Worm (Caenorhabditis elegans): ENCODE results near the gene F01D5.8.

ce11 chrII:13977701-13978100, 32.8 kb upstream of the F01D5.8 start:
- TF ChIP-seq nhr-237 (tag; optimal IDR thresholded peaks at IDR 0.05) (no peak), ztf-11 (tag; optimal IDR thresholded peaks at IDR 0.05) (no peak), pha-4 (tag; optimal IDR thresholded peaks at IDR 0.05) (no peak), nhr-28 (tag; optimal IDR thresholded peaks at IDR 0.05) (no peak), snpc-4 (tag; optimal IDR thresholded peaks at IDR 0.05) (no peak), ces-1 (GFP tag; optimal IDR thresholded peaks at IDR 0.05) (no peak), unc-39 (tag; optimal IDR thresholded peaks at IDR 0.05) (no peak), zip-8 (tag; optimal IDR thresholded peaks at IDR 0.05) (no peak), tbx-8 (GFP tag; optimal IDR thresholded peaks at IDR 0.05) (no peak), unc-62 (GFP tag; optimal IDR thresholded peaks at IDR 0.05) (no peak), blmp-1 (tag; optimal IDR thresholded peaks at IDR 0.05) (no peak), lin-13 (tag; optimal IDR thresholded peaks at IDR 0.05) (no peak)

All from whole organism, mixed stage, embryonic.